Worm (Caenorhabditis elegans) whole organism, young adult: ENCODE measurements around the gene php-3.

Source experiments
- B0261.1 ChIP-seq: sonication (generic microtip); optimal IDR thresholded peaks from 2 replicates; lab custom pipeline; 2016; ENCODE audit warnings: mild to moderate bottlenecking, missing genetic modification characterization, moderate library complexity, missing compliant biosample characterization
- F10E7.11 ChIP-seq: sonication (generic microtip); optimal IDR thresholded peaks from 2 replicates; lab custom pipeline; 2017; ENCODE audit warnings: mild to moderate bottlenecking, missing genetic modification characterization, moderate library complexity, missing compliant biosample characterization
- F33H1.4 ChIP-seq: fragments of 200-800 bp; sonication (Bioruptor generic); IDR thresholded peaks from 2 replicates; pipeline ENCODE4 v1.3.6; 2022; ENCODE audit warnings: missing genetic modification reagents, missing genetic modification characterization, missing compliant biosample characterization
- F52B5.7 ChIP-seq: sonication (generic microtip); optimal IDR thresholded peaks from 2 replicates; lab custom pipeline; 2016; ENCODE audit warnings: mild to moderate bottlenecking, missing genetic modification characterization, missing compliant biosample characterization
- F57A8.1 ChIP-seq: fragments of 200-800 bp; sonication (Bioruptor generic); optimal IDR thresholded peaks from 2 replicates; lab custom pipeline; 2018; ENCODE audit warnings: mild to moderate bottlenecking, missing genetic modification characterization, moderate library complexity, missing compliant biosample characterization
- Y79H2A.3 ChIP-seq: fragments of 200-800 bp; sonication (Bioruptor generic); conservative IDR thresholded peaks from 2 replicates; pipeline ENCODE4 v1.3.6; 2022; ENCODE audit warnings: missing genetic modification reagents, missing genetic modification characterization, missing compliant biosample characterization
- Y95B8A.8 ChIP-seq: fragments of 200-800 bp; sonication (Bioruptor generic); IDR thresholded peaks from 2 replicates; pipeline ENCODE4 v1.3.6; 2022; ENCODE audit warnings: missing genetic modification reagents, missing genetic modification characterization, missing compliant biosample characterization
- aptf-2 ChIP-seq: fragments of 200-800 bp; sonication (Bioruptor generic); conservative IDR thresholded peaks from 2 replicates; pipeline ENCODE4 v1.3.6; 2022; ENCODE audit warnings: missing genetic modification reagents, missing genetic modification characterization, missing compliant biosample characterization
- bed-2 ChIP-seq: fragments of 200-800 bp; sonication (Bioruptor generic); IDR thresholded peaks from 2 replicates; pipeline ENCODE4 v1.3.6; 2022; ENCODE audit warnings: missing genetic modification reagents, missing genetic modification characterization, missing compliant biosample characterization
- ceh-100 ChIP-seq: fragments of 200-800 bp; sonication (Bioruptor generic); IDR thresholded peaks from 2 replicates; pipeline ENCODE4 v1.3.6; 2022; ENCODE audit warnings: missing genetic modification reagents, missing genetic modification characterization, missing compliant biosample characterization
- die-1 ChIP-seq: sonication (generic microtip); optimal IDR thresholded peaks from 2 replicates; lab custom pipeline; 2016; ENCODE audit warnings: missing genotype, mild to moderate bottlenecking, missing genetic modification characterization, missing compliant biosample characterization
- efl-1 ChIP-seq: fragments of 150-350 bp; optimal IDR thresholded peaks from 2 replicates; lab custom pipeline; 2014; ENCODE audit warnings: missing biosample characterization, missing genetic modification reagents, missing genetic modification characterization
- egl-18 ChIP-seq: fragments of 200-800 bp; sonication (Bioruptor generic); IDR thresholded peaks from 2 replicates; pipeline ENCODE4 v1.3.6; 2022; ENCODE audit warnings: missing genetic modification reagents, missing genetic modification characterization, missing compliant biosample characterization
- egrh-3 ChIP-seq: fragments of 200-800 bp; sonication (Bioruptor generic); IDR thresholded peaks from 2 replicates; pipeline ENCODE4 v1.3.6; 2022; ENCODE audit warnings: missing genetic modification reagents, missing genetic modification characterization, missing compliant biosample characterization
- gei-17 ChIP-seq: fragments of 200-800 bp; sonication (Bioruptor generic); optimal IDR thresholded peaks from 2 replicates; lab custom pipeline; 2018; ENCODE audit warnings: mild to moderate bottlenecking, missing genetic modification characterization, missing compliant biosample characterization
- hrde-1 ChIP-seq: sonication (generic microtip); optimal IDR thresholded peaks from 2 replicates; lab custom pipeline; 2016; ENCODE audit warnings: missing genetic modification characterization, mild to moderate bottlenecking, missing compliant biosample characterization, moderate library complexity, missing genotype, missing genetic modification reagents, borderline replicate concordance
- lag-1 ChIP-seq: fragments of 200-800 bp; sonication (Bioruptor generic); IDR thresholded peaks from 2 replicates; pipeline ENCODE4 v1.3.6; 2022; ENCODE audit warnings: missing genetic modification reagents, missing genetic modification characterization, missing compliant biosample characterization
- lin-35 ChIP-seq, 3 experiments: fragments of 150-350 bp in 2 of 3; sonication (generic microtip) in 1 of 3; optimal IDR thresholded peaks; 2 replicates each; lab custom pipeline; 2014 to 2018; ENCODE audit warnings: missing biosample characterization in 3 of 3, missing genetic modification characterization in 3 of 3, missing genetic modification reagents in 3 of 3
- madf-8 ChIP-seq: fragments of 200-800 bp; sonication (Bioruptor generic); conservative IDR thresholded peaks from 2 replicates; pipeline ENCODE4 v1.3.6; 2022; ENCODE audit warnings: missing genetic modification reagents, missing genetic modification characterization, missing compliant biosample characterization
- mes-4 ChIP-seq: sonication (generic microtip); optimal IDR thresholded peaks from 2 replicates; lab custom pipeline; 2016; ENCODE audit warnings: missing genotype, missing genetic modification characterization, missing compliant biosample characterization
- nfyb-1 ChIP-seq: fragments of 200-800 bp; sonication (Bioruptor generic); IDR thresholded peaks from 2 replicates; pipeline ENCODE4 v1.3.6; 2022; ENCODE audit warnings: missing genetic modification reagents, missing genetic modification characterization, missing compliant biosample characterization
- nhr-120 ChIP-seq: fragments of 200-800 bp; sonication (Bioruptor generic); IDR thresholded peaks from 2 replicates; pipeline ENCODE4 v1.3.6; 2022; ENCODE audit warnings: missing genetic modification characterization, missing compliant biosample characterization
- pbrm-1 ChIP-seq: fragments of 200-800 bp; sonication (Bioruptor generic); IDR thresholded peaks from 2 replicates; pipeline ENCODE4 v1.3.6; 2022; ENCODE audit warnings: missing genetic modification reagents, missing genetic modification characterization, missing compliant biosample characterization
- rcor-1 ChIP-seq: fragments of 200-800 bp; sonication (Bioruptor generic); IDR thresholded peaks from 2 replicates; pipeline ENCODE4 v1.3.6; 2022; ENCODE audit warnings: missing genetic modification reagents, missing genetic modification characterization, missing compliant biosample characterization
- rpc-1 ChIP-seq, 2 experiments: fragments of 150-350 bp in 1 of 2; sonication (generic microtip) in 1 of 2; optimal IDR thresholded peaks; 2 replicates each; lab custom pipeline; 2014 to 2018; ENCODE audit warnings: missing biosample characterization in 1 of 2, missing genetic modification characterization in 1 of 2, missing genetic modification reagents in 1 of 2, missing genotype in 1 of 2
- tbp1 ChIP-seq: fragments of 200-800 bp; sonication (Bioruptor generic); optimal IDR thresholded peaks from 2 replicates; lab custom pipeline; 2018; ENCODE audit warnings: mild to moderate bottlenecking, missing genetic modification characterization, missing compliant biosample characterization
- xnd-1 ChIP-seq: sonication (generic microtip); optimal IDR thresholded peaks from 2 replicates; lab custom pipeline; 2016; ENCODE audit warnings: missing genotype, missing genetic modification reagents, missing genetic modification characterization, missing compliant biosample characterization
- zfh-2 ChIP-seq: fragments of 200-800 bp; sonication (Bioruptor generic); conservative IDR thresholded peaks from 2 replicates; pipeline ENCODE4 v1.3.6; 2022; ENCODE audit warnings: missing genetic modification reagents, missing genetic modification characterization, missing compliant biosample characterization
- zim-3 ChIP-seq: sonication (generic microtip); optimal IDR thresholded peaks from 2 replicates; lab custom pipeline; 2017; ENCODE audit warnings: mild to moderate bottlenecking, missing genetic modification characterization, moderate library complexity, missing compliant biosample characterization
- ztf-18 ChIP-seq: sonication (generic microtip); optimal IDR thresholded peaks from 2 replicates; lab custom pipeline; 2016; ENCODE audit warnings: missing genotype, mild to moderate bottlenecking, missing genetic modification characterization, missing compliant biosample characterization
- ztf-22 ChIP-seq: fragments of 200-800 bp; sonication (Bioruptor generic); optimal IDR thresholded peaks from 2 replicates; lab custom pipeline; 2018; ENCODE audit warnings: mild to moderate bottlenecking, missing genetic modification characterization, moderate library complexity, missing compliant biosample characterization
- ztf-3 ChIP-seq: fragments of 200-800 bp; sonication (Bioruptor generic); optimal IDR thresholded peaks from 2 replicates; lab custom pipeline; 2018; ENCODE audit warnings: mild to moderate bottlenecking, missing genetic modification characterization, missing compliant biosample characterization
- ztf-6 ChIP-seq: fragments of 200-800 bp; sonication (Bioruptor generic); IDR thresholded peaks from 2 replicates; pipeline ENCODE4 v1.3.6; 2022; ENCODE audit warnings: missing genetic modification reagents, missing genetic modification characterization, missing compliant biosample characterization

Gene php-3

DNA sequence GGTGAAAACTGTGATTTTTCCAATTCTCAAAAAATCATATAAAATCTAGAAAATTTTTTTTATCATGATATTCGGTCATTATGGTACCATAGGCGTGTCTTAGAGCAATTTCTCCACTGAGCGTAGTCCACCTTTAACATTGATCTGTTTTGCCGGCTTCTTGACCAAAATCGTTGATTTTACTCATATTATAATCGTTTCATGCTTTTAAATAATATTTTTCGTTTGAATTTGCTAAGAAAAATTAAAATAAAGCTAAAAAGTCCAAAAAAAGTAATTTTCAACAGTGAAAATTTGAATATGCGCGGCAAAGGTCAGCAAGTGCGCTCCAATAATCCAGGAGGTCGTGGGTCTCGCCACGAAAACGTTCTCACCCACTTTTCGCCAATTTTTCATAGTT is 36.4 kb downstream of the php-3 start, which contains the start of gene Y79H2A.4:
TSS of gene Y79H2A.4 (plus strand) at position 301 of the 400 bp plus-strand sequence.
- TF ChIP-seq egrh-3 (GFP tag; lab: Robert Waterston, UW) (no peak), ztf-6 (no peak), F52B5.7 (no peak), ztf-22 (no peak)

DNA sequence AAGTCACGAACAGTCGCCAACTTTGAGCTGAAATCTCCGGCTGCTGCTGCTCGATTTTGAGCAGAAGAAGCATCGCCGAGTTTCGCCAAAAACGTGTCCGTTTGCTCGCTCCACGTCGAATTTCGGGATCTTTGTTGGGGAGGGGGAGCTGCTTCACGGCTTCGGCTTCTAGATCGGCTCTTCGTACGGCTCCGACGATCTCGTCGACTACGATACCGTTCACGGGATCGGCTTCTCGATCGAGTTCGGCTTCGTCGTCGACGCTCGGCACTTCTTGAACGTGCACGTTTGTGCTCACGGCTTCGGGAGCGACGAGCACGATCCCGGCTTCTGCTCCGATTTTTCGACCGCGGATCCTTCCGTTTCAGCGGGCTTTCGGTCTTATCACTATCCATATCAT is 40.1 kb downstream of the php-3 start:
- TF ChIP-seq egrh-3 (GFP tag; lab: Robert Waterston, UW) (peak; percentile 70; the same call in 1 of the 2 replicates), zfh-2 (GFP tag; lab: Robert Waterston, UW) (peak; percentile 90), lag-1 (GFP tag; lab: Robert Waterston, UW) (no peak), F57A8.1 (GFP tag; lab: Kevin White, UChicago) (no peak), nfyb-1 (GFP tag; lab: Robert Waterston, UW) (0 out of 2 replicates have a peak, but pooled peaks have one; percentile 16)

DNA sequence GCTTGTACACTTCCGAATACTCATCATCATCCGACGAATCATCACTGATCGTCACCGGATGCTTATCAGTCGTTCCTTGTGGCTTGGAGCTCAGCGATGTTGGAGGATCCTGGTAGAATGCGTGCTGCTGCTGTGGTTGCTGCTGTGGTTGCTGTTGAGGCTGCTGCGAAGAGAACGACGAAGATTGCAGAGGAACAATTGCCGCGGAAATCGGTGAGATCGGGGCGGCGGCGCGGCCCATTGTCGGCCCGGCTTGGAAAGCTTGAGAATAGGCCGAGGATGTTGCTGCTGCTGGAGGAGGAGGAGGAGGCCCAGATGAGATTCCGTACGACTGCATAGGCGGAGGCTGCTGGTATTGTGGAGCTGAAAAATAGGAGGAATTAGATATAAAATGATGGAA is 43.0 kb downstream of the php-3 start:
- no peak for TF ChIP-seq xnd-1 (tag; lab: Kevin White, UChicago)
- TF ChIP-seq efl-1 (GFP tag; lab: Kevin White, UChicago), result no peak
- peak; percentile 90 for TF ChIP-seq zfh-2 (GFP tag; lab: Robert Waterston, UW)
- no peak for TF ChIP-seq F10E7.11 (tag; lab: Kevin White, UChicago)
- TF ChIP-seq egrh-3 (GFP tag; lab: Robert Waterston, UW), result peak; percentile 81
- TF ChIP-seq rpc-1 (optimal IDR thresholded peaks at IDR 0.05; lab: Kevin White, UChicago), result no peak
- no peak for TF ChIP-seq rpc-1 (tag; optimal IDR thresholded peaks at IDR 0.05; lab: Kevin White, UChicago)
- TF ChIP-seq ztf-18 (tag; lab: Kevin White, UChicago), result no peak
- no peak for TF ChIP-seq tbp1 (GFP tag; lab: Kevin White, UChicago)

DNA sequence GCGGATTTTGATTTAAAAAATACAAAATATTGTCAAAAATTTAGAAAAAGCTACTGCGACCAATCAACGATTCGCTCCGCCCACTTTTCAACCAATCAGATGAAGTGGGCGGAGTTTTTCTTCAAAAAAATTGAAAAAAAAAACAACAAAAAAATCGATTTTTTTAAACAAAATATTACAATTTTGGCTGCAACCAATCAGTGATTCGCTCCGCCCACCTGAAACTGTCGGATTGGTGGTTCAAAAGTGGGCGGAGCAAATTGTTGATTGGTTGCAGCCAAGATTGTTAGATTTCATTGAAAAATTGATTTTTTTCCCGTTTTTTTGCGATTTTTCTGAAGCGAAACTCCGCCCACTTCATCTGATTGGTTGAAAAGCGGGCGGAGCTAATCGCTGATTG is 44.1 kb downstream of the php-3 start:
- no peak for TF ChIP-seq nhr-120 (GFP tag; lab: Robert Waterston, UW)
- TF ChIP-seq bed-2 (GFP tag; lab: Robert Waterston, UW), result no peak
- no peak for TF ChIP-seq die-1 (tag; lab: Kevin White, UChicago)
- TF ChIP-seq nfyb-1 (GFP tag; lab: Robert Waterston, UW), result 0 out of 2 replicates have a peak, but pooled peaks have one; percentile 30
- no peak for TF ChIP-seq ceh-100 (GFP tag; lab: Robert Waterston, UW)
- no peak for TF ChIP-seq Y95B8A.8
- TF ChIP-seq pbrm-1 (GFP tag; lab: Robert Waterston, UW), result no peak

DNA sequence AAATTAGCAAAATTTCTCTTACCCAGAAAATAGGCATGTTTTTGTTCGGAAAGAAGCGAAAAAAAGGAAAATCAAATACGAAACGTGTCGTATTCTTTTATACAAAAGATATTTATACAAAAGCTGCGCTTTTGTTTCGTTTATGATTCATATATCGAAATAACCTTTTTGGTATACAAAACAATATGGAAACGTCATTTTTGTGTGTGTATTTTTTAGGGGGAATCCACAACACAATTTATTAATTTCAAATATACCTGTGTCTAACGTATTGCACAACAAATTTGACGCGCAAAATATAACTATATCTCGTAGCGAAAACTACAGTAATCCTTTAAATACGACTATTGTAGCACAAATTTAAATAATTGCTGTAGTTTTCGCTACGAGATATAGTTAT is 46.7 kb downstream of the php-3 start, which contains the start of gene Y79H2A.2:
TSS of gene Y79H2A.2 (minus strand) at position 101 of the 400 bp plus-strand sequence.
- TF ChIP-seq lin-35 (GFP tag; optimal IDR thresholded peaks at IDR 0.05; lab: Kevin White, UChicago) (no peak), gei-17 (GFP tag; lab: Kevin White, UChicago) (no peak), egl-18 (GFP tag; lab: Robert Waterston, UW) (no peak), madf-8 (no peak), zim-3 (tag; lab: Kevin White, UChicago) (no peak), ztf-3 (no peak), rcor-1 (GFP tag; lab: Robert Waterston, UW) (no peak), hrde-1 (tag; lab: Kevin White, UChicago) (no peak), nhr-120 (GFP tag; lab: Robert Waterston, UW) (no peak), F33H1.4 (GFP tag; lab: Robert Waterston, UW) (no peak), mes-4 (tag; lab: Kevin White, UChicago) (no peak), aptf-2 (GFP tag; lab: Robert Waterston, UW) (no peak), Y79H2A.3 (no peak), B0261.1 (tag; lab: Kevin White, UChicago) (no peak)
